Fruit fly (Drosophila melanogaster) whole organism, embryonic: ENCODE measurements around the gene CG3165.

Experiments used
- Abd-B ChIP-seq: fragments of 200-800 bp; sonication (Bioruptor generic); optimal IDR thresholded peaks from 2 replicates; lab custom pipeline; 2018; ENCODE audit warnings: missing biosample characterization, mild to moderate bottlenecking, missing genetic modification characterization, moderate library complexity
- Atf-2 ChIP-seq: fragments of 200-800 bp; sonication (Bioruptor generic); optimal IDR thresholded peaks from 2 replicates; lab custom pipeline; 2016; ENCODE audit warnings: missing biosample characterization, missing genetic modification characterization
- Atf6 ChIP-seq: fragments of 200-800 bp; sonication (Bioruptor generic); IDR thresholded peaks from 2 replicates; pipeline ENCODE4 v1.3.6; 2022; ENCODE audit warnings: missing biosample characterization, missing genetic modification characterization
- Bteb2 ChIP-seq: fragments of 200-800 bp; sonication (Bioruptor generic); optimal IDR thresholded peaks from 2 replicates; lab custom pipeline; 2016; ENCODE audit warnings: missing biosample characterization, missing genetic modification characterization
- CG10979 ChIP-seq: fragments of 200-800 bp; sonication (Bioruptor generic); optimal IDR thresholded peaks from 2 replicates; lab custom pipeline; 2018; ENCODE audit warnings: missing biosample characterization, mild to moderate bottlenecking, missing genetic modification characterization, moderate library complexity
- CG11398 ChIP-seq: fragments of 200-800 bp; sonication (Bioruptor generic); optimal IDR thresholded peaks from 2 replicates; lab custom pipeline; 2016; ENCODE audit warnings: missing biosample characterization, missing genetic modification characterization
- CG11504 ChIP-seq: fragments of 200-800 bp; sonication (Bioruptor generic); optimal IDR thresholded peaks from 3 replicates; lab custom pipeline; 2019; ENCODE audit warnings: missing biosample characterization, mild to moderate bottlenecking, missing genetic modification characterization, moderate library complexity
- CG12104 ChIP-seq: fragments of 200-800 bp; sonication (Bioruptor generic); optimal IDR thresholded peaks from 3 replicates; lab custom pipeline; 2016; ENCODE audit warnings: missing biosample characterization, missing genetic modification characterization
- CG12219 ChIP-seq: fragments of 200-800 bp; sonication (Bioruptor generic); optimal IDR thresholded peaks from 3 replicates; lab custom pipeline; 2018; ENCODE audit warnings: missing biosample characterization, mild to moderate bottlenecking, missing genetic modification characterization
- CG12299 ChIP-seq: fragments of 200-800 bp; sonication (Bioruptor generic); optimal IDR thresholded peaks from 2 replicates; lab custom pipeline; 2018; ENCODE audit warnings: missing biosample characterization, mild to moderate bottlenecking, missing genetic modification characterization
- CG12391 ChIP-seq: fragments of 200-800 bp; sonication (Bioruptor generic); optimal IDR thresholded peaks from 3 replicates; lab custom pipeline; 2018; ENCODE audit warnings: missing biosample characterization, mild to moderate bottlenecking, missing genetic modification characterization, moderate library complexity
- CG12942 ChIP-seq: fragments of 200-800 bp; sonication (Bioruptor generic); optimal IDR thresholded peaks from 3 replicates; lab custom pipeline; 2016; ENCODE audit warnings: missing biosample characterization, missing genetic modification characterization
- CG18476 ChIP-seq: fragments of 200-800 bp; sonication (Bioruptor generic); optimal IDR thresholded peaks from 2 replicates; lab custom pipeline; 2016; ENCODE audit warnings: missing biosample characterization, mild to moderate bottlenecking, missing genetic modification characterization
- CG32767 ChIP-seq: fragments of 200-800 bp; sonication (Bioruptor generic); IDR thresholded peaks from 2 replicates; pipeline ENCODE4 v1.3.6; 2022; ENCODE audit warnings: missing biosample characterization, missing genetic modification characterization
- CG4360 ChIP-seq: fragments of 200-800 bp; sonication (Bioruptor generic); IDR thresholded peaks from 2 replicates; pipeline ENCODE4 v1.3.6; 2022; ENCODE audit warnings: missing biosample characterization, missing genetic modification characterization
- CG43689 ChIP-seq: fragments of 200-800 bp; sonication (Bioruptor generic); IDR thresholded peaks from 2 replicates; pipeline ENCODE4 v1.3.6; 2022; ENCODE audit warnings: missing biosample characterization, missing genetic modification characterization
- CG4617 ChIP-seq: fragments of 200-800 bp; sonication (Bioruptor generic); optimal IDR thresholded peaks from 3 replicates; lab custom pipeline; 2016; ENCODE audit warnings: missing biosample characterization, missing genetic modification characterization, borderline replicate concordance
- CG4854 ChIP-seq: fragments of 200-800 bp; sonication (Bioruptor generic); optimal IDR thresholded peaks from 2 replicates; lab custom pipeline; 2016; ENCODE audit warnings: missing biosample characterization, missing genetic modification characterization, inconsistent platforms
- CG6689 ChIP-seq: fragments of 200-800 bp; sonication (Bioruptor generic); IDR thresholded peaks from 2 replicates; pipeline ENCODE4 v1.3.6; 2022; ENCODE audit warnings: missing biosample characterization, missing genetic modification characterization
- CG7745 ChIP-seq: fragments of 200-800 bp; sonication (Bioruptor generic); optimal IDR thresholded peaks from 2 replicates; lab custom pipeline; 2018; ENCODE audit warnings: missing biosample characterization, mild to moderate bottlenecking, missing genetic modification characterization, moderate library complexity
- CG7987 ChIP-seq: fragments of 200-800 bp; sonication (Bioruptor generic); optimal IDR thresholded peaks from 2 replicates; lab custom pipeline; 2018; ENCODE audit warnings: missing biosample characterization, mild to moderate bottlenecking, missing genetic modification characterization, moderate library complexity
- CG8478 ChIP-seq: fragments of >200 bp; optimal IDR thresholded peaks from 2 replicates; lab custom pipeline; 2018
- CG8944 ChIP-seq: fragments of 200-800 bp; sonication (Bioruptor generic); optimal IDR thresholded peaks from 3 replicates; lab custom pipeline; 2016; ENCODE audit warnings: missing biosample characterization, missing genetic modification characterization
- CHES-1-like ChIP-seq: fragments of 200-800 bp; sonication (Bioruptor generic); optimal IDR thresholded peaks from 2 replicates; lab custom pipeline; 2016; ENCODE audit warnings: missing biosample characterization, missing genetic modification characterization
- Camta ChIP-seq: fragments of 200-800 bp; sonication (Bioruptor generic); optimal IDR thresholded peaks from 2 replicates; lab custom pipeline; 2016; ENCODE audit warnings: missing biosample characterization, missing genetic modification characterization
- Chrac-16 ChIP-seq: fragments of 200-800 bp; sonication (Bioruptor generic); optimal IDR thresholded peaks from 3 replicates; lab custom pipeline; 2016; ENCODE audit warnings: missing biosample characterization, missing genetic modification characterization
- D ChIP-seq, 2 experiments: fragments of 200-800 bp in 1 of 2; fragments of >200 bp in 1 of 2; sonication (Bioruptor generic) in 1 of 2; optimal IDR thresholded peaks; 2 replicates in 1 of 2; 3 replicates in 1 of 2; lab custom pipeline; 2017; ENCODE audit warnings: mild to moderate bottlenecking in 1 of 2, missing biosample characterization in 1 of 2, missing genetic modification characterization in 1 of 2, missing genetic modification reagents in 1 of 2
- Dad ChIP-seq: fragments of 200-800 bp; sonication (Bioruptor generic); optimal IDR thresholded peaks from 3 replicates; lab custom pipeline; 2016; ENCODE audit warnings: missing biosample characterization, missing genetic modification characterization
- Dip3 ChIP-seq: fragments of 200-800 bp; sonication (Bioruptor generic); optimal IDR thresholded peaks from 3 replicates; lab custom pipeline; 2016; ENCODE audit warnings: missing biosample characterization, missing genetic modification characterization
- Ets97D ChIP-seq: fragments of 200-800 bp; sonication (Bioruptor generic); optimal IDR thresholded peaks from 3 replicates; lab custom pipeline; 2016; ENCODE audit warnings: missing biosample characterization, missing genetic modification characterization
- Fer1 ChIP-seq: fragments of 200-800 bp; sonication (Bioruptor generic); optimal IDR thresholded peaks from 2 replicates; lab custom pipeline; 2017; ENCODE audit warnings: missing biosample characterization, mild to moderate bottlenecking, missing genetic modification characterization
- NC2α ChIP-seq: fragments of 200-800 bp; sonication (Bioruptor generic); optimal IDR thresholded peaks from 2 replicates; lab custom pipeline; 2016; ENCODE audit warnings: missing biosample characterization, missing genetic modification characterization
- Opbp ChIP-seq: fragments of 200-800 bp; sonication (Bioruptor generic); IDR thresholded peaks from 3 replicates; pipeline ENCODE4 v1.3.6; 2022; ENCODE audit warnings: missing biosample characterization, missing genetic modification characterization; ENCODE audit not compliant: partially characterized antibody
- Side ChIP-seq: fragments of 200-800 bp; sonication (Bioruptor generic); optimal IDR thresholded peaks from 2 replicates; lab custom pipeline; 2016; ENCODE audit warnings: missing biosample characterization, missing genetic modification characterization
- abd-A ChIP-seq: fragments of 200-800 bp; sonication (Bioruptor generic); optimal IDR thresholded peaks from 3 replicates; lab custom pipeline; 2019; ENCODE audit warnings: missing biosample characterization, mild to moderate bottlenecking, missing genetic modification characterization, moderate library complexity
- crol ChIP-seq: fragments of 200-800 bp; sonication (Bioruptor generic); IDR thresholded peaks from 2 replicates; pipeline ENCODE4 v1.3.6; 2022; ENCODE audit warnings: missing biosample characterization, missing genetic modification characterization
- dimm ChIP-seq: fragments of 200-800 bp; sonication (Bioruptor generic); IDR thresholded peaks from 2 replicates; pipeline ENCODE4 v1.3.6; 2022; ENCODE audit warnings: missing biosample characterization, missing genetic modification characterization
- dmrt99B ChIP-seq: fragments of 200-800 bp; sonication (Bioruptor generic); optimal IDR thresholded peaks from 2 replicates; lab custom pipeline; 2018; ENCODE audit warnings: missing biosample characterization, mild to moderate bottlenecking, missing genetic modification characterization, moderate library complexity
- dpn ChIP-seq, 2 experiments: fragments of 200-800 bp; sonication (Bioruptor generic); optimal IDR thresholded peaks; 3 replicates each; lab custom pipeline; 2016; ENCODE audit warnings: missing biosample characterization in 2 of 2, missing genetic modification characterization in 2 of 2
- fd102C ChIP-seq: fragments of 200-800 bp; sonication (Bioruptor generic); optimal IDR thresholded peaks from 2 replicates; lab custom pipeline; 2018; ENCODE audit warnings: missing biosample characterization, mild to moderate bottlenecking, missing genetic modification characterization, moderate library complexity
- hbn ChIP-seq: fragments of 200-800 bp; sonication (Bioruptor generic); IDR thresholded peaks from 2 replicates; pipeline ENCODE4 v1.3.6; 2022; ENCODE audit warnings: missing biosample characterization, missing genetic modification characterization; ENCODE audit not compliant: partially characterized antibody
- jing ChIP-seq: fragments of 200-800 bp; sonication (Bioruptor generic); optimal IDR thresholded peaks from 2 replicates; lab custom pipeline; 2018; ENCODE audit warnings: missing biosample characterization, mild to moderate bottlenecking, missing genetic modification characterization
- oc ChIP-seq: fragments of 200-800 bp; sonication (Bioruptor generic); optimal IDR thresholded peaks from 2 replicates; lab custom pipeline; 2018; ENCODE audit warnings: missing biosample characterization, mild to moderate bottlenecking, missing genetic modification characterization, moderate library complexity
- org-1 ChIP-seq: fragments of 200-800 bp; sonication (Bioruptor generic); optimal IDR thresholded peaks from 2 replicates; lab custom pipeline; 2017; ENCODE audit warnings: missing biosample characterization, missing genetic modification characterization
- p53 ChIP-seq: fragments of 200-800 bp; sonication (Bioruptor generic); optimal IDR thresholded peaks from 2 replicates; lab custom pipeline; 2016; ENCODE audit warnings: missing biosample characterization, missing genetic modification characterization
- psq ChIP-seq: fragments of 200-800 bp; sonication (Bioruptor generic); optimal IDR thresholded peaks from 2 replicates; lab custom pipeline; 2017; ENCODE audit warnings: missing biosample characterization, missing genetic modification characterization
- sc ChIP-seq, 3 experiments: fragments of >200 bp in 2 of 3; fragments of 200-800 bp in 1 of 3; sonication (Bioruptor generic) in 1 of 3; optimal IDR thresholded peaks; 2 replicates in 2 of 3; 3 replicates in 1 of 3; lab custom pipeline; 2017; ENCODE audit warnings: mild to moderate bottlenecking in 1 of 3, missing biosample characterization in 1 of 3, missing genetic modification characterization in 1 of 3, missing genetic modification reagents in 1 of 3
- schlank ChIP-seq: fragments of 200-800 bp; sonication (Bioruptor generic); optimal IDR thresholded peaks from 2 replicates; lab custom pipeline; 2018; ENCODE audit warnings: missing biosample characterization, mild to moderate bottlenecking, missing genetic modification characterization
- seq ChIP-seq: fragments of 200-800 bp; sonication (Bioruptor generic); IDR thresholded peaks from 2 replicates; pipeline ENCODE4 v1.3.6; 2022; ENCODE audit warnings: missing biosample characterization, missing genetic modification characterization
- toy ChIP-seq: fragments of 200-800 bp; sonication (Bioruptor generic); IDR thresholded peaks from 2 replicates; pipeline ENCODE4 v1.3.6; 2022; ENCODE audit warnings: missing biosample characterization, missing genetic modification characterization
- trh ChIP-seq: fragments of 200-800 bp; sonication (Bioruptor generic); optimal IDR thresholded peaks from 2 replicates; lab custom pipeline; 2016; ENCODE audit warnings: missing biosample characterization, missing genetic modification characterization

Gene CG3165

DNA sequence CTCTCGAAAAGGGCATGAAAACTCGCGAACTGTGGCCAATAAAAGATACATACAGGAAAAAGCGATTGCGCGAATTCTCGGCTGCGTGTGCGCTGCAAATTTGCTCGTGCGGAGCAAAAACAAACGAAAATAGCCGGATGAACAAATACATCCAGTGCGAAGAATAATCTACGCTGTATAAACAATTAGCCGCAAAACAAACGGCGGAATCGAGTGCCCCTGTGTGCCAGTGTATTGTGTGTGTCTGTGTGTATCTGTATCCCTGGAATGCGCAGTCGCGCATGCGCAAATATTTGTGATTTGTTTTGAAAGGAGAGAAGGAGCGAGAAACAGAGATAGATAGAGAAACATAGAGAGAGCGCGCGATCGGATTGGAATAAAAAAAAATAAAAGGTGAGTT is 22.7 kb downstream of the CG3165 start (continued):
- peak; percentile 41 for TF ChIP-seq D (optimal IDR thresholded peaks at IDR 0.05; lab: Kevin White, UChicago)
- no peak for TF ChIP-seq D (GFP tag; optimal IDR thresholded peaks at IDR 0.05; lab: Kevin White, UChicago)
- TF ChIP-seq CG7745 (tag; lab: Kevin White, UChicago), result no peak
- no peak for TF ChIP-seq sc (optimal IDR thresholded peaks at IDR 0.05; lab: Kevin White, UChicago)
- no peak for TF ChIP-seq sc (GFP tag; optimal IDR thresholded peaks at IDR 0.05; lab: Kevin White, UChicago)
- no peak for TF ChIP-seq CHES-1-like (GFP tag; lab: Kevin White, UChicago)
- TF ChIP-seq Abd-B (GFP tag; lab: Kevin White, UChicago), result no peak
- TF ChIP-seq schlank (tag; lab: Kevin White, UChicago), result no peak
- no peak for TF ChIP-seq CG12104 (GFP tag; lab: Kevin White, UChicago)
- no peak for TF ChIP-seq abd-A
- no peak for TF ChIP-seq CG7987 (GFP tag; lab: Kevin White, UChicago)
- no peak for TF ChIP-seq CG12942 (GFP tag; lab: Kevin White, UChicago)
- TF ChIP-seq CG11398 (GFP tag; lab: Kevin White, UChicago), result no peak
- no peak for TF ChIP-seq dmrt99B
- no peak for TF ChIP-seq oc (tag; lab: Kevin White, UChicago)
- no peak for TF ChIP-seq toy
- no peak for TF ChIP-seq jing
- TF ChIP-seq CG4854 (GFP tag; lab: Kevin White, UChicago), result no peak
- no peak for TF ChIP-seq Atf-2 (GFP tag; lab: Kevin White, UChicago)
- no peak for TF ChIP-seq Dad (GFP tag; lab: Kevin White, UChicago)
- no peak for TF ChIP-seq seq (GFP tag; lab: Robert Waterston, UW)
- no peak for TF ChIP-seq trh (GFP tag; lab: Kevin White, UChicago)
- no peak for TF ChIP-seq CG11504 (tag; lab: Kevin White, UChicago)
- TF ChIP-seq dimm (GFP tag; lab: Robert Waterston, UW), result no peak
- TF ChIP-seq Atf6 (GFP tag; lab: Robert Waterston, UW), result no peak
- no peak for TF ChIP-seq CG8478 (lab: Kevin White, UChicago)
- no peak for TF ChIP-seq CG4360 (GFP tag; lab: Robert Waterston, UW)
- no peak for TF ChIP-seq CG12219 (GFP tag; lab: Kevin White, UChicago)
- TF ChIP-seq Chrac-16 (GFP tag; lab: Kevin White, UChicago), result no peak
- no peak for TF ChIP-seq CG6689 (GFP tag; lab: Robert Waterston, UW)
- TF ChIP-seq Side, result no peak
- no peak for TF ChIP-seq Camta (GFP tag; lab: Kevin White, UChicago)
- no peak for TF ChIP-seq Bteb2 (GFP tag; lab: Kevin White, UChicago)
- no peak for TF ChIP-seq CG12391 (tag; lab: Kevin White, UChicago)
- TF ChIP-seq Dip3 (GFP tag; lab: Kevin White, UChicago), result no peak
- TF ChIP-seq CG12299 (tag; lab: Kevin White, UChicago), result no peak
- no peak for TF ChIP-seq CG10979
- TF ChIP-seq NC2α, result no peak
- TF ChIP-seq hbn (GFP tag; lab: Robert Waterston, UW), result no peak
- no peak for TF ChIP-seq Fer1 (GFP tag; lab: Kevin White, UChicago)
- no peak for TF ChIP-seq Ets97D
- TF ChIP-seq crol (GFP tag; lab: Robert Waterston, UW), result no peak
- TF ChIP-seq org-1, result no peak
- no peak for TF ChIP-seq CG4617 (GFP tag; lab: Kevin White, UChicago)
- TF ChIP-seq CG8944 (GFP tag; lab: Kevin White, UChicago), result no peak
- no peak for TF ChIP-seq Opbp
- TF ChIP-seq fd102C (GFP tag; lab: Kevin White, UChicago), result peak; percentile 72
- TF ChIP-seq CG43689 (GFP tag; lab: Robert Waterston, UW), result no peak
- TF ChIP-seq dpn (GFP tag; optimal IDR thresholded peaks at IDR 0.05; lab: Kevin White, UChicago), result no peak
- TF ChIP-seq CG32767, result 0 out of 2 replicates have a peak, but pooled peaks have one; percentile 36
- TF ChIP-seq psq, result no peak
- no peak for TF ChIP-seq p53 (GFP tag; lab: Kevin White, UChicago)
- no peak for TF ChIP-seq CG18476 (GFP tag; lab: Kevin White, UChicago)
